Fruit fly (Drosophila melanogaster): ENCODE measurements around the gene Sgs3.

The Sgs3 gene

DNA sequence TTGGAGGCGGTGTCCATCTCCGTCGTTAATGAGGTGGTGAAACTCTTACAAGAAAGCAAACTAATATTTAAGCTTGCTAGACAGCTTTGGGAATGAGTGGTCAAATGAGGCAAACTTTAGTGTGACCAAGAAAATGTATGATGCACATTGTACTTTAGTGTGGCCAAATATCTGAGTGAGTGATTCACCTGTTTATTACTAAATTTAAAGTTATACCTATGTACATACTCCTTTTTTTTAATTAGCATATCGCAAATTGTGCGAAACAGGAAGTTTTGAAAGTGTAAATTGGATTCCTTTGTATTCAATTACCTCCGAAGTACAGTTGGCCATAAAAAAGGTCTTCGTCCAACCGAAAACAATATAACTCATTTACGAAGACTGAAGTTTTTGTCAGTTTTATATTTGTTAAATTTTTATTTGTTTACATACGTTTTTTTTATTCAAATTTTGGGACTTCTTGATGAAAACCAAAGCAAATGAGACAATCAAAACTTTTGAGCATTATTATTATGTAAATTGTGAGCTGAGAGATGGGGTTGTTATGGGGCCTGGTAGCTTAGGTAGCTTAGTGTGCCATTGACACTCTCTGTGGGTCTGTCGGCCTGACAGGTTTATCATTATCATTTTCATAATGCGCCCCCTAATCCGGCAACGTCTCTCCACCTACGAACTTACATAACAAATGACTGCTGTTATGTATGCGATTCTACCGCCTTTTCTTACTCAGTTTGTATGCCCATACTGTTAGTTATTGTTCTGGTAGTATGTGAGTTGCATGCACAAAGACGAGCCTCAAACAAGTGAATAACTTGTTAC is 27.7 kb downstream of the Sgs3 start:
- TF ChIP-seq slp2 (GFP tag; optimal IDR thresholded peaks at IDR 0.05), result no peak
- TF ChIP-seq abd-A (tag; optimal IDR thresholded peaks at IDR 0.05), result peak; percentile 57
- TF ChIP-seq sens (GFP tag), result peak; percentile 55
- TF ChIP-seq Med (GFP tag), result peak; percentile 37
- no peak for TF ChIP-seq Meics (GFP tag; optimal IDR thresholded peaks at IDR 0.05)
- no peak for TF ChIP-seq Bteb2 (GFP tag; optimal IDR thresholded peaks at IDR 0.05)
- peak; percentile 90 for TF ChIP-seq oc (tag; optimal IDR thresholded peaks at IDR 0.05)
- peak; percentile 7 for TF ChIP-seq gfzf (GFP tag; optimal IDR thresholded peaks at IDR 0.05)
- peak; percentile 15 for TF ChIP-seq CG8290 (GFP tag; optimal IDR thresholded peaks at IDR 0.05)
- no peak for TF ChIP-seq CG8290 (tag; optimal IDR thresholded peaks at IDR 0.05)
- no peak for TF ChIP-seq Ssrp (tag; optimal IDR thresholded peaks at IDR 0.05)
- TF ChIP-seq emc (GFP tag; optimal IDR thresholded peaks at IDR 0.05), result no peak
- TF ChIP-seq sna (GFP tag; IDR thresholded peaks at IDR 0.05; ENCODE audit: partially characterized antibody), result 0 out of 2 replicates have a peak, but pooled peaks have one; percentile 25
- TF ChIP-seq Pdp1 (GFP tag; optimal IDR thresholded peaks at IDR 0.05), result peak in 1 of 2 experiments; percentile 72
- no peak for TF ChIP-seq CG34422 (GFP tag; IDR thresholded peaks at IDR 0.05)
- TF ChIP-seq chinmo (GFP tag; IDR thresholded peaks at IDR 0.05; ENCODE audit: partially characterized antibody), result 0 out of 4 replicates have a peak, but pooled peaks have one; percentile 6
- no peak for TF ChIP-seq CG3995 (GFP tag; optimal IDR thresholded peaks at IDR 0.05)
- TF ChIP-seq nerfin-2 (GFP tag; IDR thresholded peaks at IDR 0.05; ENCODE audit: partially characterized antibody), result peak; percentile 22; the same call in 1 of the 2 replicates
- no peak for TF ChIP-seq da (GFP tag; optimal IDR thresholded peaks at IDR 0.05)
- TF ChIP-seq cwo (GFP tag; optimal IDR thresholded peaks at IDR 0.05), result no peak
- TF ChIP-seq Awh (GFP tag; IDR thresholded peaks at IDR 0.05), result peak; percentile 58; the same call in 1 of the 2 replicates
- TF ChIP-seq sima (GFP tag; optimal IDR thresholded peaks at IDR 0.05), result no peak
- TF ChIP-seq ap (GFP tag; IDR thresholded peaks at IDR 0.05), result no peak
- peak; percentile 98 for TF ChIP-seq stwl (tag; optimal IDR thresholded peaks at IDR 0.05)
- TF ChIP-seq CG16813 (GFP tag; IDR thresholded peaks at IDR 0.05; ENCODE audit: partially characterized antibody), result no peak
- peak; percentile 37; the same call in 1 of the 2 replicates for TF ChIP-seq vvl (GFP tag; IDR thresholded peaks at IDR 0.05)
- peak; percentile 46; the same call in 1 of the 2 replicates for TF ChIP-seq CG13287 (GFP tag; IDR thresholded peaks at IDR 0.05; ENCODE audit: partially characterized antibody)

DNA sequence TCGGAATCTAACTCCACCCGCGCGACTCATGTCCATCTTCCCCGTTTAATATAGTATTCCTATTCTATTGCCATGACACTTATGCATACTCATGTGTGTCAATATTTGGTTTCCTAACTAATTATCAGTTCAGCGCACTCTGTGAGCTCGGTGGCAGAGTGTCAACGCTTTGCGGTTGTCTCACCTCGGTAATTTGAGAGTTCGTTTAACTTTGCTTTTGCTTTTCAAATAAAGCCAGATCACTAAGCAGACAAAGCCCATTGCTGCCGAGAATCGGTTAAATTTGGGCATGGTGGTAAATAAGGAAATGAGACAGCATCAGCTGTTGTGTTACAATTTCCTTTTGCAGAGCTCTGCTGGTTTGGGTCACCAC is 28.3 kb downstream of the Sgs3 start:
- TF ChIP-seq CG8765 (GFP tag; IDR thresholded peaks at IDR 0.05), result no peak
- TF ChIP-seq CG10267 (tag; optimal IDR thresholded peaks at IDR 0.05), result no peak
- no peak for TF ChIP-seq CG7839 (tag; optimal IDR thresholded peaks at IDR 0.05)
- no peak for TF ChIP-seq Mad (GFP tag; optimal IDR thresholded peaks at IDR 0.05)
- TF ChIP-seq CG3995 (GFP tag; optimal IDR thresholded peaks at IDR 0.05), result no peak
- peak; percentile 20 for TF ChIP-seq CG18262 (tag; optimal IDR thresholded peaks at IDR 0.05)
- peak; percentile 28; the same call in 1 of the 2 replicates for TF ChIP-seq CG11696 (GFP tag; IDR thresholded peaks at IDR 0.05)
- peak; percentile 6 for TF ChIP-seq CG11398 (GFP tag; optimal IDR thresholded peaks at IDR 0.05)
- no peak for TF ChIP-seq sna (GFP tag; IDR thresholded peaks at IDR 0.05; ENCODE audit: partially characterized antibody)
- peak; percentile 28 for TF ChIP-seq CG13424 (tag; optimal IDR thresholded peaks at IDR 0.05)
- no peak for TF ChIP-seq aop (GFP tag; IDR thresholded peaks at IDR 0.05)
- TF ChIP-seq Hr3 (GFP tag; optimal IDR thresholded peaks at IDR 0.05), result no peak
- peak; percentile 1 for TF ChIP-seq grau (tag; optimal IDR thresholded peaks at IDR 0.05)
- TF ChIP-seq Dad (GFP tag; optimal IDR thresholded peaks at IDR 0.05), result no peak
- no peak for TF ChIP-seq hb (GFP tag; IDR thresholded peaks at IDR 0.05; ENCODE audit: partially characterized antibody)
- TF ChIP-seq zen2 (GFP tag; IDR thresholded peaks at IDR 0.05; ENCODE audit: partially characterized antibody), result no peak
- TF ChIP-seq Ets97D (GFP tag; optimal IDR thresholded peaks at IDR 0.05), result no peak
- TF ChIP-seq BtbVII (GFP tag; optimal IDR thresholded peaks at IDR 0.05), result peak; percentile 61
- TF ChIP-seq H2.0 (GFP tag; IDR thresholded peaks at IDR 0.05), result no peak
- peak; percentile 13 for TF ChIP-seq CG11504 (tag; optimal IDR thresholded peaks at IDR 0.05)
- no peak for TF ChIP-seq Abd-B (GFP tag; optimal IDR thresholded peaks at IDR 0.05)
- no peak for TF ChIP-seq CG13894 (tag; optimal IDR thresholded peaks at IDR 0.05)
- TF ChIP-seq CG6854 (GFP tag; optimal IDR thresholded peaks at IDR 0.05), result no peak
- TF ChIP-seq CkIIα-i1 (GFP tag; IDR thresholded peaks at IDR 0.05), result no peak

Data from whole organism, embryonic.